Fruit fly (Drosophila melanogaster): ENCODE measurements around the gene ifc.

ifc gene

dm6 chr2L:5986094-5986493 lies at the start of gene ifc:
Gene ifc, plus strand, starts transcription at chr2L:5986348.
- TF ChIP-seq CG8478 (optimal IDR thresholded peaks at IDR 0.05) (no peak), CTCF (optimal IDR thresholded peaks at IDR 0.05) (peak; percentile 28 to 48)

- TF ChIP-seq CG8478 (optimal IDR thresholded peaks at IDR 0.05) (no peak), CTCF (optimal IDR thresholded peaks at IDR 0.05) (no peak)
Measured at dm6 chr2L:5943229-5944078, 42.7 kb upstream of the ifc start, which contains the start of the genes Sfp26Ad and Gpdh1. Gene Sfp26Ad, minus strand, starts transcription at chr2L:5943304. Gene Gpdh1, plus strand, starts transcription at chr2L:5943643.

dm6 chr2L:5944305-5945282 lies 41.6 kb upstream of the ifc start:
- no peak for TF ChIP-seq CTCF (optimal IDR thresholded peaks at IDR 0.05)
- TF ChIP-seq CG8478 (optimal IDR thresholded peaks at IDR 0.05), result no peak

dm6 chr2L:5945651-5946547 lies 40.2 kb upstream of the ifc start:
- TF ChIP-seq CG8478 (optimal IDR thresholded peaks at IDR 0.05) (no peak), CTCF (optimal IDR thresholded peaks at IDR 0.05) (no peak)

dm6 chr2L:5946728-5947127 lies 39.4 kb upstream of the ifc start:
- TF ChIP-seq CG8478 (optimal IDR thresholded peaks at IDR 0.05) (no peak), CTCF (optimal IDR thresholded peaks at IDR 0.05) (no peak)

- TF ChIP-seq CTCF (optimal IDR thresholded peaks at IDR 0.05) (no peak), CG8478 (optimal IDR thresholded peaks at IDR 0.05) (no peak)
Measured at dm6 chr2L:5947504-5947903, 38.6 kb upstream of the ifc start.

- TF ChIP-seq CTCF (optimal IDR thresholded peaks at IDR 0.05) (peak; percentile 60 to 81), CG8478 (optimal IDR thresholded peaks at IDR 0.05) (no peak)
Measured at dm6 chr2L:5948775-5949526, 37.2 kb upstream of the ifc start, which contains the start of gene CG9044. Gene CG9044, plus strand, starts transcription at chr2L:5949450.

dm6 chr2L:5956153-5956552 lies 30.0 kb upstream of the ifc start, which contains the start of gene CG13999:
Gene CG13999, minus strand, starts transcription at chr2L:5956466.
- TF ChIP-seq CG8478 (optimal IDR thresholded peaks at IDR 0.05) (no peak), CTCF (optimal IDR thresholded peaks at IDR 0.05) (no peak)

dm6 chr2L:5956706-5957105 lies 29.4 kb upstream of the ifc start, which contains the start of the genes CG13998 and Vm26Ab:
Gene CG13998, minus strand, starts transcription at chr2L:5956819.
Gene Vm26Ab, plus strand, starts transcription at chr2L:5957004.
- TF ChIP-seq CG8478 (optimal IDR thresholded peaks at IDR 0.05), result no peak
- TF ChIP-seq CTCF (optimal IDR thresholded peaks at IDR 0.05), result no peak

- TF ChIP-seq CTCF (optimal IDR thresholded peaks at IDR 0.05), result no peak
- no peak for TF ChIP-seq CG8478 (optimal IDR thresholded peaks at IDR 0.05)
Measured at dm6 chr2L:5958581-5959177, 27.5 kb upstream of the ifc start, which contains the start of gene Vm26Ac. Gene Vm26Ac, minus strand, starts transcription at chr2L:5958631.

dm6 chr2L:5959863-5960658 lies 26.1 kb upstream of the ifc start, which contains the start of gene Vm26Aa:
Gene Vm26Aa, minus strand, starts transcription at chr2L:5960340.
- TF ChIP-seq CG8478 (optimal IDR thresholded peaks at IDR 0.05) (no peak), CTCF (optimal IDR thresholded peaks at IDR 0.05) (no peak)

Measured in S2 (cell line).